Fruit fly (Drosophila melanogaster) whole organism, wandering third instar larva: ENCODE results near the gene atk.

Source experiments
- Abd-B ChIP-seq: fragments of >200 bp; optimal IDR thresholded peaks from 2 replicates; lab custom pipeline; 2017; ENCODE audit warnings: missing biosample characterization, missing genetic modification characterization
- CG32264 ChIP-seq: fragments of 200-800 bp; sonication (Bioruptor generic); optimal IDR thresholded peaks from 2 replicates; lab custom pipeline; 2016; ENCODE audit warnings: missing biosample characterization, missing genetic modification characterization
- CG9705 ChIP-seq: fragments of 200-800 bp; sonication (Bioruptor generic); optimal IDR thresholded peaks from 2 replicates; lab custom pipeline; 2018; ENCODE audit warnings: missing biosample characterization, mild to moderate bottlenecking, missing genetic modification characterization
- Dfd ChIP-seq: fragments of >200 bp; optimal IDR thresholded peaks from 2 replicates; lab custom pipeline; 2017; ENCODE audit warnings: missing biosample characterization, missing genetic modification characterization
- Dif ChIP-seq: fragments of 200-275, 200-300 bp; sonication (Bioruptor generic); optimal IDR thresholded peaks from 2 replicates; lab custom pipeline; 2018; ENCODE audit warnings: missing biosample characterization, missing genetic modification characterization; ENCODE audit not compliant: partially characterized antibody
- GATAd ChIP-seq: sonication (Bioruptor generic); optimal IDR thresholded peaks from 2 replicates; lab custom pipeline; 2016; ENCODE audit warnings: missing biosample characterization, missing genetic modification characterization
- HLH106 ChIP-seq: fragments of 200-800 bp; optimal IDR thresholded peaks from 3 replicates; lab custom pipeline; 2019; ENCODE audit warnings: missing biosample characterization, mild to moderate bottlenecking, missing genetic modification characterization, moderate library complexity
- Hr78 ChIP-seq: fragments of >200 bp; optimal IDR thresholded peaks from 2 replicates; lab custom pipeline; 2017; ENCODE audit warnings: missing biosample characterization, missing genetic modification characterization
- Hr83 ChIP-seq: fragments of 200-300 bp; sonication (Bioruptor generic); optimal IDR thresholded peaks from 2 replicates; lab custom pipeline; 2016; ENCODE audit warnings: missing biosample characterization, mild to moderate bottlenecking, missing genetic modification characterization, moderate library complexity; ENCODE audit not compliant: poor library complexity, severe bottlenecking
- Jra ChIP-seq: sonication (Bioruptor generic); optimal IDR thresholded peaks from 2 replicates; lab custom pipeline; 2016; ENCODE audit warnings: missing biosample characterization, missing genetic modification characterization
- Mio ChIP-seq: sonication (Bioruptor generic); optimal IDR thresholded peaks from 2 replicates; lab custom pipeline; 2016; ENCODE audit warnings: missing biosample characterization, missing genetic modification characterization
- Myc ChIP-seq: fragments of >200 bp; optimal IDR thresholded peaks from 2 replicates; lab custom pipeline; 2017
- N ChIP-seq: fragments of >200 bp; optimal IDR thresholded peaks from 2 replicates; lab custom pipeline; 2018; ENCODE audit warnings: missing biosample characterization, missing external identifiers, missing genetic modification characterization
- Rel ChIP-seq, 2 experiments: fragments of 200-800 bp; sonication (Bioruptor generic) in 1 of 2; optimal IDR thresholded peaks; 2 replicates in 1 of 2; 3 replicates in 1 of 2; lab custom pipeline; 2016 to 2019; ENCODE audit warnings: mild to moderate bottlenecking in 2 of 2, missing biosample characterization in 2 of 2, missing genetic modification characterization in 2 of 2, moderate library complexity in 1 of 2
- Sp1 ChIP-seq: fragments of 200-800 bp; sonication (Bioruptor generic); optimal IDR thresholded peaks from 3 replicates; lab custom pipeline; 2019; ENCODE audit warnings: missing biosample characterization, mild to moderate bottlenecking, missing genetic modification characterization, moderate library complexity
- Vsx2 ChIP-seq: fragments of 200-300, 225-300 bp; sonication (Bioruptor generic); optimal IDR thresholded peaks from 2 replicates; lab custom pipeline; 2018; ENCODE audit warnings: missing biosample characterization, missing genetic modification characterization; ENCODE audit not compliant: partially characterized antibody
- br ChIP-seq: fragments of 200-800 bp; sonication (Bioruptor generic); optimal IDR thresholded peaks from 2 replicates; lab custom pipeline; 2016; ENCODE audit warnings: missing biosample characterization, missing genetic modification characterization
- dl ChIP-seq, 2 experiments: fragments of 175-275, 200-275 bp in 1 of 2; fragments of 200-275 bp in 1 of 2; sonication (Bioruptor generic); optimal IDR thresholded peaks; lab custom pipeline; 2018; ENCODE audit warnings: mild to moderate bottlenecking in 2 of 2, missing biosample characterization in 2 of 2, missing genetic modification characterization in 2 of 2, moderate library complexity in 2 of 2; ENCODE audit not compliant: partially characterized antibody in 2 of 2, insufficient read depth in 1 of 2
- dsf ChIP-seq: sonication (Bioruptor generic); optimal IDR thresholded peaks from 2 replicates; lab custom pipeline; 2016; ENCODE audit warnings: missing biosample characterization, missing genetic modification characterization, borderline replicate concordance
- ey ChIP-seq: fragments of 200-800 bp; sonication (Bioruptor generic); optimal IDR thresholded peaks from 2 replicates; lab custom pipeline; 2016; ENCODE audit warnings: missing biosample characterization, missing genetic modification characterization
- foxo ChIP-seq, 2 experiments: fragments of 200-800 bp; sonication (Bioruptor generic); optimal IDR thresholded peaks; 2 replicates in 1 of 2; 3 replicates in 1 of 2; lab custom pipeline; 2016 to 2017; ENCODE audit warnings: missing biosample characterization in 2 of 2, missing genetic modification characterization in 2 of 2
- h ChIP-seq: fragments of 200-800 bp; sonication (Bioruptor generic); optimal IDR thresholded peaks from 3 replicates; lab custom pipeline; 2016; ENCODE audit warnings: missing biosample characterization, mild to moderate bottlenecking, missing genetic modification characterization
- jim ChIP-seq: fragments of 175-275, 200-325 bp; sonication (Bioruptor generic); optimal IDR thresholded peaks from 2 replicates; lab custom pipeline; 2016; ENCODE audit warnings: missing biosample characterization, mild to moderate bottlenecking, missing genetic modification characterization
- lola ChIP-seq: fragments of >200 bp; optimal IDR thresholded peaks from 2 replicates; lab custom pipeline; 2017; ENCODE audit warnings: missing biosample characterization, missing genetic modification characterization
- pan ChIP-seq: fragments of >200 bp; optimal IDR thresholded peaks from 2 replicates; lab custom pipeline; 2017
- psq ChIP-seq: fragments of 200-800 bp; sonication (Bioruptor generic); optimal IDR thresholded peaks from 3 replicates; lab custom pipeline; 2017; ENCODE audit warnings: missing biosample characterization, mild to moderate bottlenecking, missing genetic modification characterization, moderate library complexity
- rgr ChIP-seq: fragments of 200-800 bp; sonication (Bioruptor generic); optimal IDR thresholded peaks from 3 replicates; lab custom pipeline; 2016; ENCODE audit warnings: missing biosample characterization, mild to moderate bottlenecking, missing genetic modification characterization
- sage ChIP-seq: fragments of 200-800 bp; sonication (Bioruptor generic); optimal IDR thresholded peaks from 2 replicates; lab custom pipeline; 2016; ENCODE audit warnings: missing biosample characterization, mild to moderate bottlenecking, missing genetic modification characterization
- sv ChIP-seq: fragments of 200-800 bp; sonication (Bioruptor generic); optimal IDR thresholded peaks from 3 replicates; lab custom pipeline; 2016; ENCODE audit warnings: missing biosample characterization, missing genetic modification characterization
- usp ChIP-seq: fragments of >200 bp; optimal IDR thresholded peaks from 2 replicates; lab custom pipeline; 2017; ENCODE audit warnings: missing biosample characterization, missing genetic modification characterization

Gene atk

dm6 chr3L:20440902-20441429, 23.7 kb downstream of the atk start:
- no peak for TF ChIP-seq dsf
- TF ChIP-seq Myc (lab: Kevin White, UChicago) = no peak
- no peak for TF ChIP-seq CG9705
- TF ChIP-seq Vsx2 (GFP tag; lab: Kevin White, UChicago) = no peak
- no peak for TF ChIP-seq psq (GFP tag; lab: Kevin White, UChicago)
- no peak for TF ChIP-seq sv
- no peak for TF ChIP-seq Hr78
- TF ChIP-seq dl (GFP tag; optimal IDR thresholded peaks at IDR 0.05; lab: Kevin White, UChicago; ENCODE audit: insufficient read depth in 1 of 2, partially characterized antibody in 2 of 2) = no peak
- TF ChIP-seq Mio (GFP tag; lab: Kevin White, UChicago) = no peak
- no peak for TF ChIP-seq foxo (GFP tag; optimal IDR thresholded peaks at IDR 0.05; lab: Kevin White, UChicago)
- no peak for TF ChIP-seq Dif (GFP tag; lab: Kevin White, UChicago)
- TF ChIP-seq rgr (GFP tag; lab: Kevin White, UChicago) = no peak
- no peak for TF ChIP-seq GATAd (GFP tag; lab: Kevin White, UChicago)

dm6 chr3L:20439772-20440171, 24.9 kb downstream of the atk start, which contains the start of gene Hpd:
Hpd (minus strand) TSS chr3L:20439872.
- no peak for TF ChIP-seq psq (GFP tag; lab: Kevin White, UChicago)
- TF ChIP-seq rgr (GFP tag; lab: Kevin White, UChicago) = no peak
- no peak for TF ChIP-seq Sp1 (GFP tag; lab: Kevin White, UChicago)
- TF ChIP-seq jim (GFP tag; lab: Kevin White, UChicago) = no peak
- no peak for TF ChIP-seq lola
- TF ChIP-seq h = no peak
- TF ChIP-seq N = no peak
- no peak for TF ChIP-seq GATAd (GFP tag; lab: Kevin White, UChicago)
- TF ChIP-seq Hr83 = no peak
- no peak for TF ChIP-seq ey (GFP tag; lab: Kevin White, UChicago)
- no peak for TF ChIP-seq sv
- no peak for TF ChIP-seq Jra
- no peak for TF ChIP-seq br (GFP tag; lab: Kevin White, UChicago)
- TF ChIP-seq dsf = no peak
- TF ChIP-seq Dfd (GFP tag; lab: Kevin White, UChicago) = no peak
- TF ChIP-seq Rel (GFP tag; optimal IDR thresholded peaks at IDR 0.05; lab: Kevin White, UChicago) = no peak
- no peak for TF ChIP-seq Rel (tag; optimal IDR thresholded peaks at IDR 0.05; lab: Kevin White, UChicago)
- no peak for TF ChIP-seq pan

dm6 chr3L:20436069-20436468, 28.6 kb downstream of the atk start, which contains the start of the genes mRpL15 and CtIP:
mRpL15 (minus strand) TSS chr3L:20436209.
CtIP (plus strand) TSS chr3L:20436250.
- TF ChIP-seq sage (GFP tag; lab: Kevin White, UChicago) (peak; percentile 71), lola (no peak)

- TF ChIP-seq Dfd (GFP tag; lab: Kevin White, UChicago) = no peak
- TF ChIP-seq Abd-B (GFP tag; lab: Kevin White, UChicago) = no peak
- peak; percentile 31 for TF ChIP-seq CG32264 (GFP tag; lab: Kevin White, UChicago)
- TF ChIP-seq dsf = peak; percentile 10
Measured at dm6 chr3L:20432297-20432696, 32.4 kb downstream of the atk start, which contains the start of the genes Las and Psn. Las (minus strand) TSS chr3L:20432361. Psn (plus strand) TSS chr3L:20432468.

dm6 chr3L:20431619-20432018, 33.0 kb downstream of the atk start:
- TF ChIP-seq HLH106 (tag; lab: Kevin White, UChicago) (no peak), Abd-B (GFP tag; lab: Kevin White, UChicago) (no peak), usp (no peak), foxo (GFP tag; optimal IDR thresholded peaks at IDR 0.05; lab: Kevin White, UChicago) (no peak)

dm6 chr3L:20430182-20430581, 34.5 kb downstream of the atk start, which contains the start of gene CG5262:
CG5262 (minus strand) TSS chr3L:20430475.
- TF ChIP-seq Rel (GFP tag; optimal IDR thresholded peaks at IDR 0.05; lab: Kevin White, UChicago) = no peak
- peak; percentile 15 for TF ChIP-seq Rel (tag; optimal IDR thresholded peaks at IDR 0.05; lab: Kevin White, UChicago)
- no peak for TF ChIP-seq jim (GFP tag; lab: Kevin White, UChicago)
- TF ChIP-seq, all 38 proteins: peak for 1
